Worm (Caenorhabditis elegans): Measurements from ENCODE around the gene abu-13.

DNA sequence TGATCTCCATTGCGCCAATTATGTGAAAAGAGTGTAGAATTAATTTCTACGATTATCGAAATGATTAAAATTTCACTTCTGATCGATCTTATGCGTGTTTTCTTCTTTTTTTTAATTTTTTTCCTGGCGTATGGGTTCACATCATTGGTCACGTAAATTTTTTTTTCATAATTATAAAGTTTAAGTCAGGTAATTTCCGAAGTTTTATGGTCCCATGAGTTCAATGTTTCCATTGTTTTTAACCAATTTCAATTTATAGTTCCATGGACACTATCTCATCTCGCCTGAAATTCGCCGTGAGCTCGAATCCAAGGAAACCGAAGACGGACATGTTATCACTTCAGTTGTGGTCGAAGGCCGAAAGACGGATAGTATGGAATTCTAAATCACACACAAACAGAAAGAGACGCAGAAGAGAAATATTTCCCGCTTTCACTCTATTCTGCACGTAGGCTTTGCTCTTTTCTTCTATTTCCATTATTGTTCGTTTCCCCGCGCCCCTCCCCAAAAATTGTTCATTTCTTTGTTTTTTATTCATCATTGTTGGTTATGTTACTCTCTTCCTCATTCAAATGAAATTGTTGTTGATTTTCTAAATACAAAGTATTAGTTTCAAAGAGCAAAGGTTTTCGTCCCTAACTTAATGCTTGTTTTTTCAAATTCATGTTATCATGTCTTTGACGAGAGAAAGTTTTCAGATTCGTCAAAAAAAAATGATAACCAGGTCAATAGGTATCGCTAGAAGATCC lies 10.3 kb downstream of the abu-13 start, which contains the start of the genes F57B9.8 and coq-2:
- TF ChIP-seq skn-1 (tag; optimal IDR thresholded peaks at IDR 0.05), result no peak
- TF ChIP-seq lim-7 (GFP tag; IDR thresholded peaks at IDR 0.05), result no peak
- no peak for TF ChIP-seq F26F4.8 (GFP tag; conservative IDR thresholded peaks at IDR 0.05)
- no peak for TF ChIP-seq pha-4 (GFP tag; IDR thresholded peaks at IDR 0.05)
- no peak for TF ChIP-seq pha-4 (tag; optimal IDR thresholded peaks at IDR 0.05)
- no peak for TF ChIP-seq tag-97 (GFP tag; IDR thresholded peaks at IDR 0.05)
- TF ChIP-seq ZK337.2 (GFP tag; IDR thresholded peaks at IDR 0.05), result no peak
- TF ChIP-seq lin-13 (GFP tag; optimal IDR thresholded peaks at IDR 0.05), result no peak
- TF ChIP-seq ama-1 (optimal IDR thresholded peaks at IDR 0.05), result no peak
- no peak for TF ChIP-seq ceh-62 (tag; optimal IDR thresholded peaks at IDR 0.05)
- no peak for TF ChIP-seq daf-12 (tag; optimal IDR thresholded peaks at IDR 0.05)
- no peak for TF ChIP-seq mdl-1 (tag; optimal IDR thresholded peaks at IDR 0.05)

Data from whole organism, L4 larva.